Worm (Caenorhabditis elegans) whole organism, mixed stage, embryonic: Measurements from ENCODE around the gene Y53F4B.11.

Experiments
- bed-3 ChIP-seq: fragments of 200-800 bp; sonication (Bioruptor generic); optimal IDR thresholded peaks from 3 replicates; lab custom pipeline; 2018; ENCODE audit warnings: mild to moderate bottlenecking, missing genetic modification characterization, moderate library complexity, missing compliant biosample characterization
- blmp-1 ChIP-seq: fragments of 150-350 bp; optimal IDR thresholded peaks from 2 replicates; lab custom pipeline; 2014; ENCODE audit warnings: missing biosample characterization, missing genetic modification characterization
- ceh-83 ChIP-seq: fragments of 200-800 bp; sonication (Bioruptor generic); optimal IDR thresholded peaks from 2 replicates; lab custom pipeline; 2018; ENCODE audit warnings: mild to moderate bottlenecking, missing genetic modification characterization, missing compliant biosample characterization
- ces-1 ChIP-seq: fragments of 150-350 bp; optimal IDR thresholded peaks from 2 replicates; lab custom pipeline; 2014; ENCODE audit warnings: missing biosample characterization, missing genetic modification reagents, missing genetic modification characterization
- mab-5 ChIP-seq: fragments of 150-350 bp; optimal IDR thresholded peaks from 2 replicates; lab custom pipeline; 2014; ENCODE audit warnings: missing biosample characterization, missing genetic modification characterization
- snpc-4 ChIP-seq: fragments of 150-350 bp; optimal IDR thresholded peaks from 2 replicates; lab custom pipeline; 2014; ENCODE audit warnings: missing biosample characterization, missing genetic modification characterization
- zip-8 ChIP-seq: fragments of 150-350 bp; optimal IDR thresholded peaks from 2 replicates; lab custom pipeline; 2014; ENCODE audit warnings: missing biosample characterization, missing genetic modification characterization
- ztf-11 ChIP-seq: fragments of 150-350 bp; optimal IDR thresholded peaks from 2 replicates; lab custom pipeline; 2014; ENCODE audit warnings: missing biosample characterization, missing genetic modification characterization

The Y53F4B.11 gene

ce11 chrII:15058282-15058681 lies 47.7 kb downstream of the Y53F4B.11 start, which contains the start of gene Y53F4B.17:
TSS of gene Y53F4B.17 (plus strand) at chrII:15058656.
- no peak for TF ChIP-seq bed-3
- TF ChIP-seq snpc-4 (tag; lab: Kevin White, UChicago): no peak
- TF ChIP-seq blmp-1 (tag; lab: Kevin White, UChicago): no peak
- TF ChIP-seq ztf-11 (tag; lab: Kevin White, UChicago): no peak
- no peak for TF ChIP-seq zip-8 (tag; lab: Kevin White, UChicago)
- no peak for TF ChIP-seq mab-5 (tag; lab: Kevin White, UChicago)
- no peak for TF ChIP-seq ceh-83 (GFP tag; lab: Kevin White, UChicago)
- TF ChIP-seq ces-1: no peak
